Fruit fly (Drosophila melanogaster) whole organism, embryonic: ENCODE data around the gene Vm34Ca.

Source experiments
- CG12236 ChIP-seq: fragments of 200-800 bp; sonication (Bioruptor generic); optimal IDR thresholded peaks from 2 replicates; lab custom pipeline; 2016; ENCODE audit warnings: missing biosample characterization, missing genetic modification characterization
- CG13424 ChIP-seq: fragments of 200-800 bp; sonication (Bioruptor generic); optimal IDR thresholded peaks from 2 replicates; lab custom pipeline; 2019; ENCODE audit warnings: missing biosample characterization, mild to moderate bottlenecking, missing genetic modification characterization, moderate library complexity
- CG14667 ChIP-seq: fragments of 200-800 bp; sonication (Bioruptor generic); IDR thresholded peaks from 2 replicates; pipeline ENCODE4 v1.3.6; 2022; ENCODE audit warnings: missing biosample characterization, missing genetic modification characterization
- CG15514 ChIP-seq: fragments of 200-800 bp; sonication (Bioruptor generic); optimal IDR thresholded peaks from 3 replicates; lab custom pipeline; 2017; ENCODE audit warnings: missing biosample characterization, missing genetic modification characterization, mild to moderate bottlenecking, moderate library complexity, missing genetic modification reagents
- CG1792 ChIP-seq: fragments of 200-800 bp; sonication (Bioruptor generic); optimal IDR thresholded peaks from 2 replicates; lab custom pipeline; 2016; ENCODE audit warnings: missing biosample characterization, missing genetic modification characterization
- CG30403 ChIP-seq: fragments of 200-800 bp; sonication (Bioruptor generic); optimal IDR thresholded peaks from 3 replicates; lab custom pipeline; 2016; ENCODE audit warnings: missing biosample characterization, missing genetic modification characterization
- CG31224 ChIP-seq: fragments of 200-800 bp; sonication (Bioruptor generic); IDR thresholded peaks from 2 replicates; pipeline ENCODE4 v1.3.6; 2022; ENCODE audit warnings: missing biosample characterization, missing genetic modification characterization
- CG31365 ChIP-seq: fragments of 200-800 bp; sonication (Bioruptor generic); optimal IDR thresholded peaks from 2 replicates; lab custom pipeline; 2018; ENCODE audit warnings: missing biosample characterization, mild to moderate bottlenecking, missing genetic modification characterization
- CG3726 ChIP-seq: fragments of 200-800 bp; sonication (Bioruptor generic); IDR thresholded peaks from 3 replicates; pipeline ENCODE4, ENCODE4 v1.3.6; 2022; ENCODE audit warnings: missing biosample characterization, missing genetic modification characterization
- CG4404 ChIP-seq: fragments of 200-800 bp; sonication (Bioruptor generic); IDR thresholded peaks from 2 replicates; pipeline ENCODE4 v1.3.6; 2022; ENCODE audit warnings: missing biosample characterization, missing genetic modification characterization
- CG6175 ChIP-seq: fragments of 200-800 bp; sonication (Bioruptor generic); IDR thresholded peaks from 3 replicates; pipeline ENCODE4 v1.3.6; 2022; ENCODE audit warnings: missing biosample characterization, missing genetic modification characterization
- CG8388 ChIP-seq: fragments of 200-800 bp; sonication (Bioruptor generic); optimal IDR thresholded peaks from 2 replicates; lab custom pipeline; 2019; ENCODE audit warnings: missing biosample characterization, mild to moderate bottlenecking, missing genetic modification characterization, moderate library complexity
- CG8944 ChIP-seq: fragments of 200-800 bp; sonication (Bioruptor generic); optimal IDR thresholded peaks from 3 replicates; lab custom pipeline; 2016; ENCODE audit warnings: missing biosample characterization, missing genetic modification characterization
- CG9215 ChIP-seq: fragments of 200-800 bp; sonication (Bioruptor generic); IDR thresholded peaks from 2 replicates; pipeline ENCODE4 v1.3.6; 2022; ENCODE audit warnings: missing biosample characterization, missing genetic modification characterization
- CkIIα-i1 ChIP-seq: fragments of 200-800 bp; sonication (Bioruptor generic); IDR thresholded peaks from 2 replicates; pipeline ENCODE4 v1.3.6; 2022; ENCODE audit warnings: missing biosample characterization, missing genetic modification characterization
- Dll ChIP-seq: fragments of 200-800 bp; sonication (Bioruptor generic); IDR thresholded peaks from 4 replicates; pipeline ENCODE4 v1.3.6; 2022; ENCODE audit warnings: missing biosample characterization, missing genetic modification characterization; ENCODE audit not compliant: partially characterized antibody
- Eip74EF ChIP-seq, 2 experiments: fragments of 200-800 bp in 1 of 2; fragments of >200 bp in 1 of 2; sonication (Bioruptor generic) in 1 of 2; optimal IDR thresholded peaks; 2 replicates each; lab custom pipeline; 2017 to 2019; ENCODE audit warnings: missing biosample characterization in 2 of 2, missing genetic modification characterization in 2 of 2, mild to moderate bottlenecking in 1 of 2, moderate library complexity in 1 of 2
- Hr39 ChIP-seq: fragments of >200 bp; optimal IDR thresholded peaks from 2 replicates; lab custom pipeline; 2017
- Hsf ChIP-seq: fragments of 200-800 bp; sonication (Bioruptor generic); optimal IDR thresholded peaks from 3 replicates; lab custom pipeline; 2016; ENCODE audit warnings: missing biosample characterization, missing genetic modification characterization
- MESR4 ChIP-seq: fragments of 200-800 bp; sonication (Bioruptor generic); optimal IDR thresholded peaks from 2 replicates; lab custom pipeline; 2018; ENCODE audit warnings: missing biosample characterization, mild to moderate bottlenecking, missing genetic modification characterization, moderate library complexity
- MTF-1 ChIP-seq: fragments of 200-800 bp; sonication (Bioruptor generic); optimal IDR thresholded peaks from 2 replicates; lab custom pipeline; 2018; ENCODE audit warnings: missing biosample characterization, mild to moderate bottlenecking, missing genetic modification characterization, borderline replicate concordance
- Mad ChIP-seq: fragments of 200-800 bp; sonication (Bioruptor generic); optimal IDR thresholded peaks from 2 replicates; lab custom pipeline; 2016; ENCODE audit warnings: missing biosample characterization, missing genetic modification characterization
- Oli ChIP-seq: fragments of 200-800 bp; sonication (Bioruptor generic); optimal IDR thresholded peaks from 2 replicates; lab custom pipeline; 2018; ENCODE audit warnings: missing biosample characterization, mild to moderate bottlenecking, missing genetic modification characterization, moderate library complexity
- Sox102F ChIP-seq: fragments of 200-800 bp; sonication (Bioruptor generic); optimal IDR thresholded peaks from 2 replicates; lab custom pipeline; 2018; ENCODE audit warnings: missing biosample characterization, mild to moderate bottlenecking, missing genetic modification characterization, moderate library complexity
- Ssrp ChIP-seq: fragments of 200-800 bp; sonication (Bioruptor generic); optimal IDR thresholded peaks from 2 replicates; lab custom pipeline; 2018; ENCODE audit warnings: missing biosample characterization, mild to moderate bottlenecking, missing genetic modification characterization, moderate library complexity
- Vsx1 ChIP-seq: fragments of 200-800 bp; sonication (Bioruptor generic); optimal IDR thresholded peaks from 2 replicates; lab custom pipeline; 2017; ENCODE audit warnings: missing biosample characterization, mild to moderate bottlenecking, missing genetic modification characterization, missing genetic modification reagents
- bbx ChIP-seq: fragments of 200-800 bp; sonication (Bioruptor generic); IDR thresholded peaks from 2 replicates; pipeline ENCODE4 v1.3.6; 2022; ENCODE audit warnings: missing biosample characterization, missing genetic modification characterization; ENCODE audit not compliant: partially characterized antibody
- bcd ChIP-seq: fragments of 200-800 bp; sonication (Bioruptor generic); optimal IDR thresholded peaks from 2 replicates; lab custom pipeline; 2017; ENCODE audit warnings: missing biosample characterization, mild to moderate bottlenecking, missing genetic modification characterization
- cg ChIP-seq: fragments of 200-800 bp; sonication (Bioruptor generic); optimal IDR thresholded peaks from 3 replicates; lab custom pipeline; 2019; ENCODE audit warnings: missing biosample characterization, mild to moderate bottlenecking, missing genetic modification characterization, moderate library complexity
- dmrt11E ChIP-seq: fragments of 200-800 bp; sonication (Bioruptor generic); optimal IDR thresholded peaks from 3 replicates; lab custom pipeline; 2018; ENCODE audit warnings: missing biosample characterization, mild to moderate bottlenecking, missing genetic modification characterization, moderate library complexity
- dmrt99B ChIP-seq: fragments of 200-800 bp; sonication (Bioruptor generic); optimal IDR thresholded peaks from 2 replicates; lab custom pipeline; 2018; ENCODE audit warnings: missing biosample characterization, mild to moderate bottlenecking, missing genetic modification characterization, moderate library complexity
- fd102C ChIP-seq: fragments of 200-800 bp; sonication (Bioruptor generic); optimal IDR thresholded peaks from 2 replicates; lab custom pipeline; 2018; ENCODE audit warnings: missing biosample characterization, mild to moderate bottlenecking, missing genetic modification characterization, moderate library complexity
- grn ChIP-seq: fragments of 200-800 bp; sonication (Bioruptor generic); optimal IDR thresholded peaks from 3 replicates; lab custom pipeline; 2017; ENCODE audit warnings: missing biosample characterization, missing genetic modification characterization
- h ChIP-seq: fragments of >200 bp; optimal IDR thresholded peaks from 2 replicates; lab custom pipeline; 2017
- ind ChIP-seq: fragments of 200-800 bp; sonication (Bioruptor generic); optimal IDR thresholded peaks from 3 replicates; lab custom pipeline; 2016; ENCODE audit warnings: missing biosample characterization, missing genetic modification characterization
- jigr1 ChIP-seq: fragments of 200-800 bp; sonication (Bioruptor generic); IDR thresholded peaks from 3 replicates; pipeline ENCODE4 v1.3.6; 2022; ENCODE audit warnings: missing biosample characterization, missing genetic modification characterization
- org-1 ChIP-seq: fragments of 200-800 bp; sonication (Bioruptor generic); optimal IDR thresholded peaks from 2 replicates; lab custom pipeline; 2017; ENCODE audit warnings: missing biosample characterization, missing genetic modification characterization
- pfk ChIP-seq: fragments of 200-800 bp; sonication (Bioruptor generic); optimal IDR thresholded peaks from 2 replicates; lab custom pipeline; 2018; ENCODE audit warnings: missing biosample characterization, mild to moderate bottlenecking, missing genetic modification characterization, moderate library complexity
- row ChIP-seq: fragments of 200-800 bp; sonication (Bioruptor generic); IDR thresholded peaks from 3 replicates; pipeline ENCODE4 v1.3.6; 2022; ENCODE audit warnings: missing biosample characterization, missing genetic modification characterization
- run ChIP-seq: fragments of 200-800 bp; sonication (Bioruptor generic); optimal IDR thresholded peaks from 3 replicates; lab custom pipeline; 2018; ENCODE audit warnings: missing biosample characterization, mild to moderate bottlenecking, missing genetic modification characterization
- scrt ChIP-seq: fragments of 200-800 bp; sonication (Bioruptor generic); optimal IDR thresholded peaks from 2 replicates; lab custom pipeline; 2018; ENCODE audit warnings: missing biosample characterization, mild to moderate bottlenecking, missing genetic modification characterization, moderate library complexity
- shn ChIP-seq: fragments of 200-800 bp; sonication (Bioruptor generic); optimal IDR thresholded peaks from 3 replicates; lab custom pipeline; 2016; ENCODE audit warnings: missing biosample characterization, missing genetic modification characterization
- slbo ChIP-seq: fragments of 200-800 bp; sonication (Bioruptor generic); IDR thresholded peaks from 2 replicates; pipeline ENCODE4 v1.3.6; 2022; ENCODE audit warnings: missing biosample characterization, missing genetic modification characterization
- sna ChIP-seq: fragments of 200-800 bp; sonication (Bioruptor generic); IDR thresholded peaks from 2 replicates; pipeline ENCODE4 v1.3.6; 2022; ENCODE audit warnings: missing biosample characterization, missing genetic modification characterization; ENCODE audit not compliant: partially characterized antibody
- stwl ChIP-seq: fragments of 200-800 bp; sonication (Bioruptor generic); optimal IDR thresholded peaks from 3 replicates; lab custom pipeline; 2018; ENCODE audit warnings: missing biosample characterization, mild to moderate bottlenecking, missing genetic modification characterization, moderate library complexity
- tgo ChIP-seq: fragments of 200-800 bp; sonication (Bioruptor generic); IDR thresholded peaks from 3 replicates; pipeline ENCODE4 v1.3.6; 2022; ENCODE audit warnings: missing biosample characterization, missing genetic modification characterization
- tll ChIP-seq, 2 experiments: fragments of 200-800 bp in 1 of 2; fragments of >200 bp in 1 of 2; sonication (Bioruptor generic) in 1 of 2; optimal IDR thresholded peaks; 2 replicates each; lab custom pipeline; 2017 to 2019; ENCODE audit warnings: missing biosample characterization in 2 of 2, missing genetic modification characterization in 2 of 2, mild to moderate bottlenecking in 1 of 2, moderate library complexity in 1 of 2
- trh ChIP-seq: fragments of 200-800 bp; sonication (Bioruptor generic); optimal IDR thresholded peaks from 2 replicates; lab custom pipeline; 2016; ENCODE audit warnings: missing biosample characterization, missing genetic modification characterization
- tup ChIP-seq: fragments of 200-800 bp; sonication (Bioruptor generic); optimal IDR thresholded peaks from 2 replicates; lab custom pipeline; 2016; ENCODE audit warnings: missing biosample characterization, mild to moderate bottlenecking, missing genetic modification characterization, moderate library complexity
- zfh2 ChIP-seq: fragments of 200-800 bp; sonication (Bioruptor generic); optimal IDR thresholded peaks from 2 replicates; lab custom pipeline; 2016; ENCODE audit warnings: missing biosample characterization, missing genetic modification characterization

Vm34Ca gene

DNA sequence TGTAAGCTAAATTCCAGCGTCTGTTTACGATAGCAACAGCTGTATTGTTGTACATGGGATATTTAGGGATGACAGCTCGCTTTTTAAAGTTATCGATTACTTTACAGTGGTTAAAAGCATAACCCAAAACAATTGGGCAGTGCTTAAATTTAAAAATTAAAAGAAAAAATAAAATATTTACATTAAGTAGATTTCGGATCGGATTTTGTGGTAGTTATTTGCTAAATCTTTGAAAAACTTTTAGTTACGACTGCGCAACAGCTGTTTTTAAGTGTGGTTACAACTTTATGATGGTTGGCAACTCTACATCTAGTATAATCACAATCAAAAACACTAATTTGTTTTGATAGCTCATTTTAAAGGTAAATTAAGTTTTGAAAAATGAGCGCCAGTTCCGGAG lies 24.2 kb downstream of the Vm34Ca start, which contains the start of the genes Ing5 and CG7099 (continued):
- TF ChIP-seq CG9215 (GFP tag; lab: Robert Waterston, UW) (peak; percentile 94), CkIIα-i1 (GFP tag; lab: Robert Waterston, UW) (peak; percentile 73; the same call in 1 of the 2 replicates), trh (GFP tag; lab: Kevin White, UChicago) (peak; percentile 92), CG30403 (GFP tag; lab: Kevin White, UChicago) (peak; percentile 98), jigr1 (peak; percentile 94), CG31224 (GFP tag; lab: Robert Waterston, UW) (peak; percentile 93), Vsx1 (GFP tag; lab: Kevin White, UChicago) (peak; percentile 93), bcd (GFP tag; lab: Kevin White, UChicago) (peak; percentile 95), org-1 (peak; percentile 84), zfh2 (GFP tag; lab: Kevin White, UChicago) (peak; percentile 95), MESR4 (peak; percentile 53), pfk (peak; percentile 52), Dll (GFP tag; lab: Robert Waterston, UW) (peak; percentile 77), cg (no peak), CG14667 (peak; percentile 95), CG1792 (GFP tag; lab: Kevin White, UChicago) (peak; percentile 59), shn (peak; percentile 84), sna (GFP tag; lab: Robert Waterston, UW) (peak; percentile 67), Eip74EF (GFP tag; optimal IDR thresholded peaks at IDR 0.05; lab: Kevin White, UChicago) (no peak), CG8944 (peak; percentile 88), Sox102F (peak; percentile 98), CG12236 (GFP tag; lab: Kevin White, UChicago) (peak; percentile 73), MTF-1 (GFP tag; lab: Kevin White, UChicago) (peak; percentile 83), tll (GFP tag; optimal IDR thresholded peaks at IDR 0.05; lab: Kevin White, UChicago) (peak in 1 of 2 experiments; percentile 43), tup (GFP tag; lab: Kevin White, UChicago) (peak; percentile 93), slbo (GFP tag; lab: Robert Waterston, UW) (peak; percentile 99), h (no peak), scrt (GFP tag; lab: Kevin White, UChicago) (peak; percentile 92), CG4404 (peak; percentile 96), CG13424 (tag; lab: Kevin White, UChicago) (peak; percentile 97), tgo (GFP tag; lab: Robert Waterston, UW) (peak; percentile 96), ind (peak; percentile 98), Mad (GFP tag; lab: Kevin White, UChicago) (peak; percentile 96), Hsf (GFP tag; lab: Kevin White, UChicago) (peak; percentile 97), CG31365 (no peak), grn (no peak), Oli (tag; lab: Kevin White, UChicago) (peak; percentile 94), CG6175 (GFP tag; lab: Robert Waterston, UW) (peak; percentile 90), CG3726 (GFP tag; lab: Robert Waterston, UW) (peak; percentile 94), Hr39 (lab: Kevin White, UChicago) (no peak), CG15514 (GFP tag; lab: Kevin White, UChicago) (peak; percentile 92), row (peak; percentile 99), stwl (tag; lab: Kevin White, UChicago) (peak; percentile 92), run (tag; lab: Kevin White, UChicago) (peak; percentile 90), CG8388 (GFP tag; lab: Kevin White, UChicago) (peak; percentile 94), Ssrp (tag; lab: Kevin White, UChicago) (peak; percentile 97), fd102C (GFP tag; lab: Kevin White, UChicago) (peak; percentile 74), dmrt99B (tag; lab: Kevin White, UChicago) (peak; percentile 93), dmrt11E (tag; lab: Kevin White, UChicago) (peak; percentile 96), bbx (GFP tag; lab: Robert Waterston, UW) (peak; percentile 53)
